Fruit fly (Drosophila melanogaster): ENCODE measurements around the gene CG44098.

CG44098 gene

dm6 chr3R:4804828-4805707, 32.1 kb upstream of the CG44098 start (continued):
- no peak for TF ChIP-seq CG12236 (GFP tag; optimal IDR thresholded peaks at IDR 0.05)
- peak; percentile 44; the same call in 1 of the 2 replicates for TF ChIP-seq ara (GFP tag; IDR thresholded peaks at IDR 0.05)
- TF ChIP-seq ro (GFP tag; IDR thresholded peaks at IDR 0.05): no peak
- peak; percentile 78 for TF ChIP-seq Meics (GFP tag; optimal IDR thresholded peaks at IDR 0.05)
- peak; percentile 64 for TF ChIP-seq Abd-B (GFP tag; optimal IDR thresholded peaks at IDR 0.05)
- TF ChIP-seq unc-4 (GFP tag; IDR thresholded peaks at IDR 0.05; ENCODE audit: partially characterized antibody): no peak
- no peak for TF ChIP-seq Stat92E (GFP tag; optimal IDR thresholded peaks at IDR 0.05)
- TF ChIP-seq pros (GFP tag; optimal IDR thresholded peaks at IDR 0.05): peak; percentile 62
- TF ChIP-seq Mes4 (GFP tag; optimal IDR thresholded peaks at IDR 0.05): peak; percentile 13
- TF ChIP-seq CG2199 (GFP tag; IDR thresholded peaks at IDR 0.05): peak; percentile 91
- TF ChIP-seq gcm2 (GFP tag; optimal IDR thresholded peaks at IDR 0.05): peak; percentile 15
- peak; percentile 21; the same call in 1 of the 3 replicates for TF ChIP-seq H15 (GFP tag; IDR thresholded peaks at IDR 0.05)
- TF ChIP-seq Camta (GFP tag; optimal IDR thresholded peaks at IDR 0.05): no peak
- peak; percentile 29 for TF ChIP-seq HmgZ (tag; optimal IDR thresholded peaks at IDR 0.05)
- TF ChIP-seq oc (tag; optimal IDR thresholded peaks at IDR 0.05): peak; percentile 22
- no peak for TF ChIP-seq CG18011 (GFP tag; optimal IDR thresholded peaks at IDR 0.05)
- TF ChIP-seq Kr (GFP tag; optimal IDR thresholded peaks at IDR 0.05): no peak
- TF ChIP-seq luna (GFP tag; optimal IDR thresholded peaks at IDR 0.05): no peak
- no peak for TF ChIP-seq CG31365 (tag; optimal IDR thresholded peaks at IDR 0.05)
- no peak for TF ChIP-seq pfk (GFP tag; optimal IDR thresholded peaks at IDR 0.05)
- no peak for TF ChIP-seq MTF-1 (GFP tag; optimal IDR thresholded peaks at IDR 0.05; ENCODE audit: borderline replicate concordance)
- TF ChIP-seq ftz-f1 (GFP tag; optimal IDR thresholded peaks at IDR 0.05): no peak
- TF ChIP-seq CG6791 (GFP tag; IDR thresholded peaks at IDR 0.05; ENCODE audit: partially characterized antibody): peak; percentile 72; the same call in 2 of the 3 replicates
- TF ChIP-seq tx (GFP tag; optimal IDR thresholded peaks at IDR 0.05): no peak
- TF ChIP-seq CG10366 (GFP tag; IDR thresholded peaks at IDR 0.05): no peak; the same call in 1 of the 2 replicates
- TF ChIP-seq wek (GFP tag; optimal IDR thresholded peaks at IDR 0.05): no peak
- peak; percentile 86 for TF ChIP-seq CG12769 (tag; optimal IDR thresholded peaks at IDR 0.05)
- peak; percentile 76 for TF ChIP-seq gsb-n (tag; optimal IDR thresholded peaks at IDR 0.05)
- TF ChIP-seq fd102C (GFP tag; optimal IDR thresholded peaks at IDR 0.05): no peak
- TF ChIP-seq z (GFP tag; IDR thresholded peaks at IDR 0.05): no peak; the same call in none of the 3 replicates
- peak; percentile 49 for TF ChIP-seq NfI (GFP tag; optimal IDR thresholded peaks at IDR 0.05)
- TF ChIP-seq mirr (GFP tag; optimal IDR thresholded peaks at IDR 0.05): peak; percentile 33
- TF ChIP-seq CG9817 (tag; optimal IDR thresholded peaks at IDR 0.05): peak; percentile 53
- no peak for TF ChIP-seq yki (optimal IDR thresholded peaks at IDR 0.05)
- TF ChIP-seq jumu (GFP tag; optimal IDR thresholded peaks at IDR 0.05): no peak
- no peak for TF ChIP-seq bigmax (GFP tag; optimal IDR thresholded peaks at IDR 0.05)
- TF ChIP-seq CG30403 (GFP tag; optimal IDR thresholded peaks at IDR 0.05): peak; percentile 26
- TF ChIP-seq CG10274 (GFP tag; optimal IDR thresholded peaks at IDR 0.05): peak; percentile 44
- peak; percentile 35 for TF ChIP-seq CG12299 (tag; optimal IDR thresholded peaks at IDR 0.05)
- TF ChIP-seq sd (tag; optimal IDR thresholded peaks at IDR 0.05): peak; percentile 2
- TF ChIP-seq eyg (GFP tag; optimal IDR thresholded peaks at IDR 0.05): peak; percentile 11
- TF ChIP-seq CG18599 (GFP tag; optimal IDR thresholded peaks at IDR 0.05): peak; percentile 71
- no peak for TF ChIP-seq Max (GFP tag; optimal IDR thresholded peaks at IDR 0.05)
- TF ChIP-seq CG32532 (GFP tag; IDR thresholded peaks at IDR 0.05): peak; percentile 24; the same call in 1 of the 2 replicates
- peak; percentile 49; the same call in 1 of the 2 replicates for TF ChIP-seq CG14667 (GFP tag; IDR thresholded peaks at IDR 0.05)
- TF ChIP-seq Bgb (GFP tag; IDR thresholded peaks at IDR 0.05; ENCODE audit: partially characterized antibody): no peak
- TF ChIP-seq fru (optimal IDR thresholded peaks at IDR 0.05): no peak
